Worm (Caenorhabditis elegans) whole organism, L2 larva: ENCODE measurements around the gene gcy-33.

Experiments used
- C34F6.9 ChIP-seq: fragments of 150-350 bp; optimal IDR thresholded peaks from 2 replicates; lab custom pipeline; 2014; ENCODE audit warnings: missing biosample characterization, missing genetic modification characterization
- F13H6.1 ChIP-seq: sonication (generic microtip); optimal IDR thresholded peaks from 2 replicates; lab custom pipeline; 2016; ENCODE audit warnings: missing genetic modification characterization, missing compliant biosample characterization
- R02D3.7 ChIP-seq: fragments of 150-350 bp; optimal IDR thresholded peaks from 2 replicates; lab custom pipeline; 2014; ENCODE audit warnings: missing biosample characterization, missing genetic modification characterization
- Y55F3AM.14 ChIP-seq: fragments of 200-800 bp; sonication (Bioruptor generic); optimal IDR thresholded peaks from 2 replicates; lab custom pipeline; 2018; ENCODE audit warnings: mild to moderate bottlenecking, missing genetic modification characterization, missing compliant biosample characterization
- ZK546.5 ChIP-seq: sonication (generic microtip); optimal IDR thresholded peaks from 2 replicates; lab custom pipeline; 2017; ENCODE audit warnings: missing biosample characterization, missing genetic modification characterization
- alr-1 ChIP-seq: fragments of 150-350 bp; optimal IDR thresholded peaks from 2 replicates; lab custom pipeline; 2014; ENCODE audit warnings: missing biosample characterization, missing genetic modification characterization
- aly-2 ChIP-seq: fragments of 150-350 bp; optimal IDR thresholded peaks from 2 replicates; lab custom pipeline; 2014; ENCODE audit warnings: missing biosample characterization, missing genetic modification characterization
- ama-1 ChIP-seq: fragments of 150-350 bp; optimal IDR thresholded peaks from 2 replicates; lab custom pipeline; 2018; ENCODE audit warnings: inconsistent platforms
- blmp-1 ChIP-seq: sonication (generic microtip); optimal IDR thresholded peaks from 2 replicates; lab custom pipeline; 2017; ENCODE audit warnings: missing genetic modification characterization, mild to moderate bottlenecking, missing compliant biosample characterization, antibody characterized with exemption, moderate library complexity; ENCODE audit not compliant: insufficient read depth
- ceh-16 ChIP-seq: fragments of 150-350 bp; optimal IDR thresholded peaks from 2 replicates; lab custom pipeline; 2014; ENCODE audit warnings: missing biosample characterization, missing genetic modification characterization
- ceh-82 ChIP-seq: fragments of 150-350 bp; optimal IDR thresholded peaks from 2 replicates; lab custom pipeline; 2014; ENCODE audit warnings: missing biosample characterization, missing genetic modification characterization
- crh-2 ChIP-seq: sonication (generic microtip); optimal IDR thresholded peaks from 2 replicates; lab custom pipeline; 2017; ENCODE audit warnings: missing biosample characterization, missing genetic modification characterization
- dmd-4 ChIP-seq: sonication (generic microtip); optimal IDR thresholded peaks from 2 replicates; lab custom pipeline; 2017; ENCODE audit warnings: missing biosample characterization, missing genetic modification characterization
- egl-27 ChIP-seq: sonication (generic microtip); optimal IDR thresholded peaks from 3 replicates; lab custom pipeline; 2017; ENCODE audit warnings: missing biosample characterization, missing genetic modification reagents, missing genetic modification characterization
- elt-1 ChIP-seq: fragments of 150-350 bp; optimal IDR thresholded peaks from 2 replicates; lab custom pipeline; 2014; ENCODE audit warnings: missing biosample characterization, missing genetic modification characterization
- elt-3 ChIP-seq: sonication (generic microtip); optimal IDR thresholded peaks from 2 replicates; lab custom pipeline; 2017; ENCODE audit warnings: missing biosample characterization, missing genetic modification characterization
- fos-1 ChIP-seq: fragments of 150-350 bp; optimal IDR thresholded peaks from 2 replicates; lab custom pipeline; 2014; ENCODE audit warnings: missing biosample characterization, missing genetic modification characterization
- gmeb-1 ChIP-seq: fragments of 150-350 bp; optimal IDR thresholded peaks from 2 replicates; lab custom pipeline; 2014; ENCODE audit warnings: missing biosample characterization, missing genetic modification characterization
- lin-11 ChIP-seq: fragments of 150-350 bp; sonication (generic microtip); optimal IDR thresholded peaks from 2 replicates; lab custom pipeline; 2014; ENCODE audit warnings: missing biosample characterization, missing genetic modification characterization, inconsistent platforms, mixed read lengths
- lin-13 ChIP-seq: fragments of 150-350 bp; optimal IDR thresholded peaks from 2 replicates; lab custom pipeline; 2014; ENCODE audit warnings: missing biosample characterization, missing genetic modification reagents, missing genetic modification characterization
- lin-39 ChIP-seq: fragments of 150-350 bp; optimal IDR thresholded peaks from 2 replicates; lab custom pipeline; 2014; ENCODE audit warnings: missing biosample characterization, missing genetic modification reagents, missing genetic modification characterization
- lsy-2 ChIP-seq, 2 experiments: fragments of 150-350 bp in 1 of 2; sonication (generic microtip) in 1 of 2; optimal IDR thresholded peaks; 2 replicates each; lab custom pipeline; 2014 to 2017; ENCODE audit warnings: missing biosample characterization in 2 of 2, missing genetic modification characterization in 2 of 2
- mab-5 ChIP-seq: fragments of 150-350 bp; optimal IDR thresholded peaks from 2 replicates; lab custom pipeline; 2014; ENCODE audit warnings: missing biosample characterization, missing genetic modification characterization
- mbf-1 ChIP-seq: sonication (generic microtip); optimal IDR thresholded peaks from 2 replicates; lab custom pipeline; 2017; ENCODE audit warnings: missing biosample characterization, missing genetic modification characterization
- mdl-1 ChIP-seq, 2 experiments: fragments of 150-350 bp in 1 of 2; sonication (generic microtip) in 1 of 2; optimal IDR thresholded peaks; 2 replicates each; lab custom pipeline; 2017; ENCODE audit warnings: missing biosample characterization in 2 of 2, missing genetic modification characterization in 2 of 2
- nhr-10 ChIP-seq: sonication (generic microtip); optimal IDR thresholded peaks from 2 replicates; lab custom pipeline; 2017; ENCODE audit warnings: missing biosample characterization, missing genetic modification characterization
- nhr-11 ChIP-seq: fragments of 150-350 bp; optimal IDR thresholded peaks from 2 replicates; lab custom pipeline; 2014; ENCODE audit warnings: missing biosample characterization, missing genetic modification characterization
- nhr-12 ChIP-seq: fragments of 150-350 bp; optimal IDR thresholded peaks from 2 replicates; lab custom pipeline; 2014; ENCODE audit warnings: missing biosample characterization, missing genetic modification characterization
- nhr-129 ChIP-seq: fragments of 150-350 bp; optimal IDR thresholded peaks from 2 replicates; lab custom pipeline; 2014; ENCODE audit warnings: missing biosample characterization, missing genetic modification characterization
- nhr-21 ChIP-seq: fragments of 150-350 bp; optimal IDR thresholded peaks from 2 replicates; lab custom pipeline; 2014; ENCODE audit warnings: missing biosample characterization, missing genetic modification characterization
- nhr-23 ChIP-seq: fragments of 150-350 bp; optimal IDR thresholded peaks from 2 replicates; lab custom pipeline; 2014; ENCODE audit warnings: missing biosample characterization, missing genetic modification reagents, missing genetic modification characterization
- nhr-237 ChIP-seq: fragments of 150-350 bp; optimal IDR thresholded peaks from 2 replicates; lab custom pipeline; 2014; ENCODE audit warnings: missing biosample characterization, missing genetic modification characterization
- nhr-25 ChIP-seq: fragments of 150-350 bp; sonication (generic microtip); optimal IDR thresholded peaks from 3 replicates; lab custom pipeline; 2014; ENCODE audit warnings: missing biosample characterization, missing genetic modification characterization
- nhr-6 ChIP-seq: fragments of 150-350 bp; optimal IDR thresholded peaks from 2 replicates; lab custom pipeline; 2014; ENCODE audit warnings: missing biosample characterization, missing genetic modification characterization
- nhr-77 ChIP-seq: fragments of 150-350 bp; optimal IDR thresholded peaks from 2 replicates; lab custom pipeline; 2014; ENCODE audit warnings: missing biosample characterization, missing genetic modification characterization
- peb-1 ChIP-seq: fragments of 150-350 bp; optimal IDR thresholded peaks from 2 replicates; lab custom pipeline; 2014; ENCODE audit warnings: missing biosample characterization, missing genetic modification characterization
- sem-4 ChIP-seq: fragments of 150-350 bp; optimal IDR thresholded peaks from 2 replicates; lab custom pipeline; 2014; ENCODE audit warnings: missing biosample characterization, missing genetic modification reagents, missing genetic modification characterization
- skn-1 ChIP-seq: sonication (generic microtip); optimal IDR thresholded peaks from 2 replicates; lab custom pipeline; 2017; ENCODE audit warnings: missing biosample characterization, missing genetic modification characterization
- sma-3 ChIP-seq: sonication (generic microtip); optimal IDR thresholded peaks from 2 replicates; lab custom pipeline; 2016; ENCODE audit warnings: missing genetic modification reagents, missing genetic modification characterization, missing compliant biosample characterization
- sma-9 ChIP-seq, 2 experiments: fragments of 150-350 bp in 1 of 2; sonication (generic microtip) in 1 of 2; optimal IDR thresholded peaks; 2 replicates each; lab custom pipeline; 2014 to 2016; ENCODE audit warnings: missing genetic modification characterization in 2 of 2, mild to moderate bottlenecking in 1 of 2, missing biosample characterization in 1 of 2, missing compliant biosample characterization in 1 of 2, missing genetic modification reagents in 1 of 2, moderate library complexity in 1 of 2
- snpc-4 ChIP-seq: fragments of 150-350 bp; optimal IDR thresholded peaks from 2 replicates; lab custom pipeline; 2014; ENCODE audit warnings: missing biosample characterization, missing genetic modification characterization
- unc-39 ChIP-seq: fragments of 150-350 bp; optimal IDR thresholded peaks from 2 replicates; lab custom pipeline; 2014; ENCODE audit warnings: missing biosample characterization, missing genetic modification characterization
- unc-55 ChIP-seq: fragments of 150-350 bp; sonication (generic microtip); optimal IDR thresholded peaks from 3 replicates; lab custom pipeline; 2014; ENCODE audit warnings: missing biosample characterization, missing genetic modification reagents, missing genetic modification characterization
- unc-62 ChIP-seq: fragments of 150-350 bp; optimal IDR thresholded peaks from 2 replicates; lab custom pipeline; 2014; ENCODE audit warnings: missing biosample characterization, missing genetic modification reagents, missing genetic modification characterization
- zag-1 ChIP-seq: fragments of 150-350 bp; optimal IDR thresholded peaks from 2 replicates; lab custom pipeline; 2014; ENCODE audit warnings: missing biosample characterization, missing genetic modification characterization
- ztf-1 ChIP-seq: fragments of 200-800 bp; sonication (Bioruptor generic); conservative IDR thresholded peaks from 2 replicates; pipeline ENCODE4 v1.3.6; 2022; ENCODE audit warnings: missing genetic modification characterization, missing compliant biosample characterization
- ztf-11 ChIP-seq: sonication (generic microtip); optimal IDR thresholded peaks from 2 replicates; lab custom pipeline; 2017; ENCODE audit warnings: missing biosample characterization, missing genetic modification characterization
- ztf-4 ChIP-seq: fragments of 150-350 bp; optimal IDR thresholded peaks from 2 replicates; lab custom pipeline; 2014; ENCODE audit warnings: missing biosample characterization, missing genetic modification characterization

gcy-33 gene

DNA sequence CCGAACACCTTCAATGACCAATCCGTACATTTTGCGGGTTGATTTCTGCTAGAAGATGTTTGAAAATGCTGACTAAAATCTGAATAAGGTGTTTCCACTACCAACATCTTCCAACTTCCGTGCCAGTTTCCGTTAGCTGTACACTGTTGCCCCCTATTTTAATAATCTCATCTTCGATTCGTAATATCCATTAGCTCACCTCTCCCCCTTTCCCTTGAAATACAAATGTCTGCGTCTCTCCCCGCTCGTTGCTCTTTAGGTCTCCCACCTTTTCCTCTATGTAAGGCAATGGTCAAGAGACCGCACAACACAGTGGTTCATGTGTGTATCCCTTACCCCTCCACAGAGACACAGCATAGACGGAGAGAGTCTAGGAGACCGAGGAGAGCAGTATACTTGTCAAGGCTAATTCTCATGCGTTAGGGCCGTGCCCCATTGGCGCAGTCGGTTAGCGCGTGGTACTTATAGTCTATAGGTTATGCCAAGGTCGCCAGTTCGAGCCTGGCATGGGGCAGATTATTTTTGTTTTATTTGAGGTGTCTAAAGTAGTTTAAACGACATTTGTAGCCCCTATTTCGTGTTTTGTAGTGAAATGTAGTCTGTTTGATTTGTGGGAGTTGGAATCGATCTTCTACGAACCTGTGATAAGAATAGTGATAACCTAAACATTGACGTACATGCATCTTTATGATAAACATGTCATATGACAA, at the start of gene gcy-33:
TSS of gene gcy-33 (minus strand) at position 51 of the 710 bp plus-strand sequence.
- TF ChIP-seq sma-3 (GFP tag; lab: Kevin White, UChicago) (peak; percentile 87), lsy-2 (tag; optimal IDR thresholded peaks at IDR 0.05; lab: Kevin White, UChicago) (peak; percentile 59 to 76), ZK546.5 (tag; lab: Kevin White, UChicago) (no peak), lin-13 (peak; percentile 82), nhr-77 (peak; percentile 26), nhr-6 (tag; lab: Kevin White, UChicago) (no peak), mdl-1 (tag; optimal IDR thresholded peaks at IDR 0.05; lab: Kevin White, UChicago) (peak; percentile 14 to 70), F13H6.1 (tag; lab: Kevin White, UChicago) (peak; percentile 79), nhr-25 (tag; lab: Kevin White, UChicago) (no peak), ztf-4 (tag; lab: Kevin White, UChicago) (no peak), R02D3.7 (tag; lab: Kevin White, UChicago) (peak; percentile 1), nhr-237 (no peak), Y55F3AM.14 (GFP tag; lab: Kevin White, UChicago) (peak; percentile 65), fos-1 (tag; lab: Kevin White, UChicago) (peak; percentile 69), ceh-16 (tag; lab: Kevin White, UChicago) (peak; percentile 39), nhr-21 (tag; lab: Kevin White, UChicago) (peak; percentile 84), peb-1 (tag; lab: Kevin White, UChicago) (peak; percentile 39), sma-9 (GFP tag; optimal IDR thresholded peaks at IDR 0.05; lab: Kevin White, UChicago) (peak; percentile 84), sma-9 (tag; optimal IDR thresholded peaks at IDR 0.05; lab: Kevin White, UChicago) (no peak), sem-4 (tag; lab: Kevin White, UChicago) (peak; percentile 61), lin-39 (no peak), nhr-11 (peak; percentile 74), elt-3 (tag; lab: Kevin White, UChicago) (no peak), ama-1 (lab: Kevin White, UChicago) (no peak), nhr-10 (tag; lab: Kevin White, UChicago) (peak; percentile 1), ztf-1 (GFP tag; lab: Robert Waterston, UW) (no peak), alr-1 (no peak), unc-62 (GFP tag; lab: Kevin White, UChicago) (no peak), mbf-1 (tag; lab: Kevin White, UChicago) (no peak), nhr-12 (tag; lab: Kevin White, UChicago) (no peak), zag-1 (tag; lab: Kevin White, UChicago) (peak; percentile 5), mab-5 (tag; lab: Kevin White, UChicago) (peak; percentile 55), dmd-4 (tag; lab: Kevin White, UChicago) (no peak), unc-39 (tag; lab: Kevin White, UChicago) (no peak), elt-1 (no peak), crh-2 (tag; lab: Kevin White, UChicago) (peak; percentile 85), gmeb-1 (tag; lab: Kevin White, UChicago) (peak; percentile 79), ceh-82 (tag; lab: Kevin White, UChicago) (no peak), snpc-4 (tag; lab: Kevin White, UChicago) (peak; percentile 52), C34F6.9 (tag; lab: Kevin White, UChicago) (peak; percentile 49), nhr-129 (tag; lab: Kevin White, UChicago) (peak; percentile 93), skn-1 (tag; lab: Kevin White, UChicago) (no peak), egl-27 (tag; lab: Kevin White, UChicago) (peak; percentile 88), ztf-11 (tag; lab: Kevin White, UChicago) (no peak), unc-55 (GFP tag; lab: Kevin White, UChicago) (peak; percentile 61), aly-2 (tag; lab: Kevin White, UChicago) (no peak), lin-11 (peak; percentile 73), nhr-23 (no peak), blmp-1 (no peak)
